Worm (Caenorhabditis elegans) whole organism, late embryonic: Measurements from ENCODE around the gene F22B7.3.

Experiments
- C08G9.2 ChIP-seq: sonication (generic microtip); optimal IDR thresholded peaks from 2 replicates; lab custom pipeline; 2016; ENCODE audit warnings: mild to moderate bottlenecking, missing genetic modification characterization, moderate library complexity, missing compliant biosample characterization
- K09A11.1 ChIP-seq: sonication (generic microtip); optimal IDR thresholded peaks from 2 replicates; lab custom pipeline; 2017; ENCODE audit warnings: antibody characterized with exemption, mild to moderate bottlenecking, missing genetic modification characterization, missing compliant biosample characterization; ENCODE audit not compliant: insufficient read depth
- T23F11.4 ChIP-seq: fragments of 200-800 bp; sonication (Bioruptor generic); optimal IDR thresholded peaks from 2 replicates; lab custom pipeline; 2018; ENCODE audit warnings: mild to moderate bottlenecking, missing genetic modification characterization, missing compliant biosample characterization
- ama-1 ChIP-seq: fragments of 150-350 bp; optimal IDR thresholded peaks from 2 replicates; lab custom pipeline; 2014
- ceh-14 ChIP-seq: sonication (generic microtip); optimal IDR thresholded peaks from 2 replicates; lab custom pipeline; 2016; ENCODE audit warnings: missing genotype, missing genetic modification characterization, missing compliant biosample characterization
- ceh-18 ChIP-seq: sonication (generic microtip); optimal IDR thresholded peaks from 2 replicates; lab custom pipeline; 2016; ENCODE audit warnings: missing genetic modification characterization, missing compliant biosample characterization
- ceh-19 ChIP-seq: fragments of 200-800 bp; sonication (Bioruptor generic); optimal IDR thresholded peaks from 2 replicates; lab custom pipeline; 2018; ENCODE audit warnings: mild to moderate bottlenecking, missing genetic modification characterization, missing compliant biosample characterization
- ceh-22 ChIP-seq: sonication (generic microtip); optimal IDR thresholded peaks from 2 replicates; lab custom pipeline; 2017; ENCODE audit warnings: missing biosample characterization, missing genetic modification characterization
- ceh-24 ChIP-seq: sonication (generic microtip); optimal IDR thresholded peaks from 2 replicates; lab custom pipeline; 2016; ENCODE audit warnings: mild to moderate bottlenecking, missing genetic modification characterization, missing compliant biosample characterization
- ceh-6 ChIP-seq: fragments of 200-800 bp; sonication (Bioruptor generic); optimal IDR thresholded peaks from 2 replicates; lab custom pipeline; 2018; ENCODE audit warnings: mild to moderate bottlenecking, missing genetic modification characterization, missing compliant biosample characterization
- dmd-4 ChIP-seq: sonication (generic microtip); optimal IDR thresholded peaks from 2 replicates; lab custom pipeline; 2016; ENCODE audit warnings: borderline replicate concordance, missing genetic modification characterization, missing compliant biosample characterization
- fkh-10 ChIP-seq: fragments of 150-350 bp; optimal IDR thresholded peaks from 2 replicates; lab custom pipeline; 2014; ENCODE audit warnings: missing biosample characterization, missing genetic modification reagents, missing genetic modification characterization
- fkh-6 ChIP-seq: sonication (generic microtip); optimal IDR thresholded peaks from 2 replicates; lab custom pipeline; 2016; ENCODE audit warnings: missing genetic modification characterization, missing compliant biosample characterization
- hlh-13 ChIP-seq: fragments of 200-800 bp; sonication (Bioruptor generic); optimal IDR thresholded peaks from 2 replicates; lab custom pipeline; 2018; ENCODE audit warnings: mild to moderate bottlenecking, missing genetic modification characterization, missing compliant biosample characterization
- hlh-15 ChIP-seq: sonication (generic microtip); optimal IDR thresholded peaks from 2 replicates; lab custom pipeline; 2016; ENCODE audit warnings: missing genetic modification characterization, missing compliant biosample characterization
- hlh-30 ChIP-seq: sonication (generic microtip); optimal IDR thresholded peaks from 2 replicates; lab custom pipeline; 2017; ENCODE audit warnings: antibody characterized with exemption, missing genetic modification characterization, missing compliant biosample characterization; ENCODE audit not compliant: insufficient read depth
- hlh-6 ChIP-seq: sonication (generic microtip); optimal IDR thresholded peaks from 2 replicates; lab custom pipeline; 2016; ENCODE audit warnings: missing genotype, missing genetic modification characterization, missing compliant biosample characterization
- lim-6 ChIP-seq: sonication (generic microtip); optimal IDR thresholded peaks from 2 replicates; lab custom pipeline; 2016; ENCODE audit warnings: missing genetic modification characterization, missing compliant biosample characterization
- lin-11 ChIP-seq: fragments of 200-800 bp; sonication (Bioruptor generic); optimal IDR thresholded peaks from 2 replicates; lab custom pipeline; 2018; ENCODE audit warnings: mild to moderate bottlenecking, missing genetic modification characterization, missing compliant biosample characterization
- madf-2 ChIP-seq: sonication (generic microtip); optimal IDR thresholded peaks from 2 replicates; lab custom pipeline; 2017; ENCODE audit warnings: missing genetic modification characterization, missing compliant biosample characterization
- nhr-11 ChIP-seq: fragments of 150-350 bp; optimal IDR thresholded peaks from 2 replicates; lab custom pipeline; 2014; ENCODE audit warnings: missing biosample characterization, missing genetic modification characterization
- npax-4 ChIP-seq: sonication (generic microtip); optimal IDR thresholded peaks from 2 replicates; lab custom pipeline; 2016; ENCODE audit warnings: missing genetic modification characterization, missing compliant biosample characterization
- pat-9 ChIP-seq: fragments of 200-800 bp; sonication (Bioruptor generic); optimal IDR thresholded peaks from 2 replicates; lab custom pipeline; 2018; ENCODE audit warnings: mild to moderate bottlenecking, missing genetic modification characterization, moderate library complexity, missing compliant biosample characterization
- pha-4 ChIP-seq: fragments of 150-350 bp; optimal IDR thresholded peaks from 2 replicates; lab custom pipeline; 2018; ENCODE audit warnings: missing biosample characterization, missing genetic modification reagents, missing genetic modification characterization
- pros-1 ChIP-seq: fragments of 150-350 bp; optimal IDR thresholded peaks from 2 replicates; lab custom pipeline; 2014; ENCODE audit warnings: missing biosample characterization, missing genetic modification reagents, missing genetic modification characterization
- rnt-1 ChIP-seq: sonication (generic microtip); optimal IDR thresholded peaks from 2 replicates; lab custom pipeline; 2016; ENCODE audit warnings: missing genetic modification characterization, missing compliant biosample characterization
- sdc-2 ChIP-seq: sonication (generic microtip); optimal IDR thresholded peaks from 2 replicates; lab custom pipeline; 2016; ENCODE audit warnings: missing genotype, missing genetic modification characterization, missing compliant biosample characterization
- sox-4 ChIP-seq: sonication (generic microtip); optimal IDR thresholded peaks from 2 replicates; lab custom pipeline; 2017; ENCODE audit warnings: mild to moderate bottlenecking, missing genetic modification characterization, inconsistent platforms, missing compliant biosample characterization
- syd-9 ChIP-seq: sonication (generic microtip); optimal IDR thresholded peaks from 2 replicates; lab custom pipeline; 2016; ENCODE audit warnings: mild to moderate bottlenecking, missing genetic modification characterization, moderate library complexity, missing compliant biosample characterization
- tbx-2 ChIP-seq: sonication (generic microtip); optimal IDR thresholded peaks from 2 replicates; lab custom pipeline; 2016; ENCODE audit warnings: missing genetic modification characterization, missing compliant biosample characterization
- tbx-7 ChIP-seq: sonication (generic microtip); optimal IDR thresholded peaks from 2 replicates; lab custom pipeline; 2016; ENCODE audit warnings: missing genotype, missing genetic modification characterization, missing compliant biosample characterization
- unc-42 ChIP-seq: sonication (generic microtip); optimal IDR thresholded peaks from 2 replicates; lab custom pipeline; 2016; ENCODE audit warnings: missing genotype, missing genetic modification characterization, missing compliant biosample characterization
- unc-86 ChIP-seq: sonication (generic microtip); optimal IDR thresholded peaks from 2 replicates; lab custom pipeline; 2016; ENCODE audit warnings: missing genetic modification characterization, missing compliant biosample characterization
- zip-5 ChIP-seq: sonication (generic microtip); optimal IDR thresholded peaks from 2 replicates; lab custom pipeline; 2016; ENCODE audit warnings: missing genetic modification characterization, missing compliant biosample characterization

The F22B7.3 gene

ce11 chrIII:8613573-8613972 lies 35.1 kb upstream of the F22B7.3 start:
- TF ChIP-seq lim-6 (no peak), ceh-19 (GFP tag; lab: Kevin White, UChicago) (no peak), ceh-6 (GFP tag; lab: Kevin White, UChicago) (no peak), dmd-4 (no peak)

- TF ChIP-seq unc-42 (tag; lab: Kevin White, UChicago) (peak; percentile 47), pros-1 (tag; lab: Kevin White, UChicago) (no peak), syd-9 (tag; lab: Kevin White, UChicago) (no peak)
These were observed 34.2 kb upstream of the F22B7.3 start, which contains the start of gene rha-2 for ce11 chrIII:8614490-8614889. Gene rha-2 (minus strand): TSS chrIII:8614569.

- TF ChIP-seq tbx-7 (tag; lab: Kevin White, UChicago) (no peak), sdc-2 (tag; lab: Kevin White, UChicago) (no peak), ceh-6 (GFP tag; lab: Kevin White, UChicago) (no peak), zip-5 (tag; lab: Kevin White, UChicago) (no peak), madf-2 (no peak), npax-4 (tag; lab: Kevin White, UChicago) (no peak), C08G9.2 (tag; lab: Kevin White, UChicago) (no peak), K09A11.1 (tag; lab: Kevin White, UChicago) (no peak), fkh-10 (GFP tag; lab: Kevin White, UChicago) (no peak), unc-86 (no peak), tbx-2 (tag; lab: Kevin White, UChicago) (no peak), hlh-13 (GFP tag; lab: Kevin White, UChicago) (no peak), ama-1 (lab: Kevin White, UChicago) (no peak)
These were observed 32.1 kb upstream of the F22B7.3 start, which contains the start of gene C06E1.11 for ce11 chrIII:8616587-8616986. Gene C06E1.11 (minus strand): TSS chrIII:8616687.

- TF ChIP-seq ceh-14 (tag; lab: Kevin White, UChicago) (no peak), ceh-18 (tag; lab: Kevin White, UChicago) (no peak), nhr-11 (no peak), pat-9 (tag; lab: Kevin White, UChicago) (no peak), lim-6 (no peak), rnt-1 (tag; lab: Kevin White, UChicago) (no peak), hlh-6 (tag; lab: Kevin White, UChicago) (no peak), sox-4 (tag; lab: Kevin White, UChicago) (no peak), pha-4 (tag; lab: Kevin White, UChicago) (no peak), lin-11 (no peak), fkh-6 (tag; lab: Kevin White, UChicago) (no peak), ceh-19 (GFP tag; lab: Kevin White, UChicago) (no peak), ceh-22 (tag; lab: Kevin White, UChicago) (no peak), ceh-24 (no peak)
These were observed 30.2 kb upstream of the F22B7.3 start, which contains the start of gene C13G5.2 for ce11 chrIII:8618412-8618960. Gene C13G5.2 (minus strand): TSS chrIII:8618462.

ce11 chrIII:8620259-8620658 lies 28.4 kb upstream of the F22B7.3 start:
- TF ChIP-seq ceh-24 (no peak), pha-4 (tag; lab: Kevin White, UChicago) (no peak), hlh-15 (tag; lab: Kevin White, UChicago) (no peak), hlh-30 (no peak), fkh-10 (GFP tag; lab: Kevin White, UChicago) (no peak), T23F11.4 (no peak)
